Fruit fly (Drosophila melanogaster) whole organism, embryonic: ENCODE results near the gene Lmpt.
A peak's percentile ranks its signal among the peaks of the same experiment; 100 is the strongest.

ENCODE experiments used
- Awh ChIP-seq: fragments of 200-800 bp; sonication (Bioruptor generic); IDR thresholded peaks from 2 replicates; pipeline ENCODE4, ENCODE4 v1.3.6; 2022; ENCODE audit warnings: missing biosample characterization, missing genetic modification characterization
- Bteb2 ChIP-seq: fragments of 200-800 bp; sonication (Bioruptor generic); optimal IDR thresholded peaks from 2 replicates; lab custom pipeline; 2016; ENCODE audit warnings: missing biosample characterization, missing genetic modification characterization
- CG11398 ChIP-seq: fragments of 200-800 bp; sonication (Bioruptor generic); optimal IDR thresholded peaks from 2 replicates; lab custom pipeline; 2016; ENCODE audit warnings: missing biosample characterization, missing genetic modification characterization
- CG11695 ChIP-seq: fragments of 200-800 bp; sonication (Bioruptor generic); IDR thresholded peaks from 3 replicates; pipeline ENCODE4 v1.3.6; 2022; ENCODE audit warnings: missing biosample characterization, missing genetic modification characterization
- CG12659 ChIP-seq: fragments of 200-800 bp; sonication (Bioruptor generic); optimal IDR thresholded peaks from 3 replicates; lab custom pipeline; 2017; ENCODE audit warnings: mild to moderate bottlenecking, missing biosample characterization, missing genetic modification reagents, missing genetic modification characterization
- CG13624 ChIP-seq: fragments of 200-800 bp; sonication (Bioruptor generic); optimal IDR thresholded peaks from 2 replicates; lab custom pipeline; 2016; ENCODE audit warnings: missing biosample characterization, missing genetic modification characterization
- CG14050 ChIP-seq: fragments of 200-800 bp; sonication (Bioruptor generic); IDR thresholded peaks from 3 replicates; pipeline ENCODE4 v1.3.6; 2022; ENCODE audit warnings: missing biosample characterization, missing genetic modification characterization
- CG17802 ChIP-seq: fragments of 200-800 bp; sonication (Bioruptor generic); optimal IDR thresholded peaks from 2 replicates; lab custom pipeline; 2018; ENCODE audit warnings: missing biosample characterization, mild to moderate bottlenecking, missing genetic modification characterization, moderate library complexity
- CG17829 ChIP-seq: fragments of 200-800 bp; optimal IDR thresholded peaks from 2 replicates; lab custom pipeline; 2019; ENCODE audit warnings: missing biosample characterization, mild to moderate bottlenecking, missing genetic modification characterization, moderate library complexity
- CG18262 ChIP-seq: fragments of 200-800 bp; optimal IDR thresholded peaks from 3 replicates; lab custom pipeline; 2019; ENCODE audit warnings: missing biosample characterization, mild to moderate bottlenecking, missing genetic modification characterization, moderate library complexity
- CG2678 ChIP-seq: fragments of 200-800 bp; sonication (Bioruptor generic); optimal IDR thresholded peaks from 3 replicates; lab custom pipeline; 2019; ENCODE audit warnings: missing biosample characterization, mild to moderate bottlenecking, missing genetic modification characterization, moderate library complexity
- CG4282 ChIP-seq: fragments of 200-800 bp; sonication (Bioruptor generic); optimal IDR thresholded peaks from 2 replicates; lab custom pipeline; 2016; ENCODE audit warnings: missing biosample characterization, missing genetic modification characterization
- CG4404 ChIP-seq: fragments of 200-800 bp; sonication (Bioruptor generic); IDR thresholded peaks from 2 replicates; pipeline ENCODE4 v1.3.6; 2022; ENCODE audit warnings: missing biosample characterization, missing genetic modification characterization
- CG8290 ChIP-seq, 3 experiments: fragments of 200-800 bp; sonication (Bioruptor generic); optimal IDR thresholded peaks; 2 replicates each; lab custom pipeline; 2016 to 2019; ENCODE audit warnings: missing biosample characterization in 3 of 3, missing genetic modification characterization in 3 of 3, mild to moderate bottlenecking in 2 of 3, moderate library complexity in 1 of 3
- Dbx ChIP-seq: fragments of 200-800 bp; sonication (Bioruptor generic); IDR thresholded peaks from 3 replicates; pipeline ENCODE4 v1.3.6; 2022; ENCODE audit warnings: missing biosample characterization, missing genetic modification characterization
- Dip3 ChIP-seq: fragments of 200-800 bp; sonication (Bioruptor generic); optimal IDR thresholded peaks from 3 replicates; lab custom pipeline; 2016; ENCODE audit warnings: missing biosample characterization, missing genetic modification characterization
- E2f1 ChIP-seq: fragments of 200-800 bp; sonication (Bioruptor generic); IDR thresholded peaks from 2 replicates; pipeline ENCODE4 v1.3.6; 2022; ENCODE audit warnings: missing biosample characterization, missing genetic modification characterization
- HLH4C ChIP-seq: fragments of 200-800 bp; sonication (Bioruptor generic); IDR thresholded peaks from 3 replicates; pipeline ENCODE4 v1.3.6; 2022; ENCODE audit warnings: missing biosample characterization, missing genetic modification characterization; ENCODE audit not compliant: partially characterized antibody
- HLH54F ChIP-seq: fragments of 200-800 bp; sonication (Bioruptor generic); optimal IDR thresholded peaks from 3 replicates; lab custom pipeline; 2016; ENCODE audit warnings: missing biosample characterization, missing genetic modification characterization
- Hsf ChIP-seq: fragments of 200-800 bp; sonication (Bioruptor generic); optimal IDR thresholded peaks from 3 replicates; lab custom pipeline; 2016; ENCODE audit warnings: missing biosample characterization, missing genetic modification characterization
- Jarid2 ChIP-seq: fragments of 200-800 bp; sonication (Bioruptor generic); optimal IDR thresholded peaks from 3 replicates; lab custom pipeline; 2017; ENCODE audit warnings: mild to moderate bottlenecking, missing biosample characterization, missing genetic modification reagents, missing genetic modification characterization
- Lhr ChIP-seq: fragments of 200-800 bp; sonication (Bioruptor generic); optimal IDR thresholded peaks from 3 replicates; lab custom pipeline; 2017; ENCODE audit warnings: mild to moderate bottlenecking, missing biosample characterization, missing genetic modification reagents, missing genetic modification characterization
- Max ChIP-seq: fragments of 200-800 bp; sonication (Bioruptor generic); optimal IDR thresholded peaks from 2 replicates; lab custom pipeline; 2016; ENCODE audit warnings: missing biosample characterization, mild to moderate bottlenecking, missing genetic modification characterization
- Oaz ChIP-seq: fragments of 200-800 bp; sonication (Bioruptor generic); IDR thresholded peaks from 2 replicates; pipeline ENCODE4 v1.3.6; 2022; ENCODE audit warnings: missing biosample characterization, missing genetic modification characterization
- PHDP ChIP-seq: fragments of 200-800 bp; sonication (Bioruptor generic); optimal IDR thresholded peaks from 3 replicates; lab custom pipeline; 2018; ENCODE audit warnings: missing biosample characterization, mild to moderate bottlenecking, missing genetic modification characterization, moderate library complexity
- Rfx ChIP-seq: fragments of 200-800 bp; sonication (Bioruptor generic); IDR thresholded peaks from 2 replicates; pipeline ENCODE4 v1.3.6; 2022; ENCODE audit warnings: missing biosample characterization, missing genetic modification characterization
- Sry-β ChIP-seq: fragments of 200-800 bp; sonication (Bioruptor generic); optimal IDR thresholded peaks from 2 replicates; lab custom pipeline; 2018; ENCODE audit warnings: missing biosample characterization, mild to moderate bottlenecking, missing genetic modification characterization, moderate library complexity
- Sry-δ ChIP-seq: fragments of 200-800 bp; sonication (Bioruptor generic); optimal IDR thresholded peaks from 2 replicates; lab custom pipeline; 2016; ENCODE audit warnings: missing biosample characterization, missing genetic modification characterization
- Stat92E ChIP-seq, 3 experiments: fragments of >200 bp in 2 of 3; fragments of 200-800 bp in 1 of 3; sonication (Bioruptor generic) in 1 of 3; optimal IDR thresholded peaks; 2 replicates each; lab custom pipeline; 2017 to 2019; ENCODE audit warnings: missing biosample characterization in 3 of 3, missing genetic modification characterization in 3 of 3, mild to moderate bottlenecking in 1 of 3, moderate library complexity in 1 of 3
- abd-A ChIP-seq: fragments of 200-800 bp; sonication (Bioruptor generic); optimal IDR thresholded peaks from 3 replicates; lab custom pipeline; 2019; ENCODE audit warnings: missing biosample characterization, mild to moderate bottlenecking, missing genetic modification characterization, moderate library complexity
- ato ChIP-seq: fragments of 200-800 bp; sonication (Bioruptor generic); IDR thresholded peaks from 2 replicates; pipeline ENCODE4 v1.3.6; 2022; ENCODE audit warnings: missing biosample characterization, missing genetic modification characterization; ENCODE audit not compliant: partially characterized antibody
- bab2 ChIP-seq: fragments of 200-800 bp; sonication (Bioruptor generic); optimal IDR thresholded peaks from 2 replicates; lab custom pipeline; 2016; ENCODE audit warnings: missing biosample characterization, missing genetic modification characterization
- br ChIP-seq: fragments of >200 bp; optimal IDR thresholded peaks from 2 replicates; lab custom pipeline; 2017
- cg ChIP-seq: fragments of 200-800 bp; sonication (Bioruptor generic); optimal IDR thresholded peaks from 3 replicates; lab custom pipeline; 2019; ENCODE audit warnings: missing biosample characterization, mild to moderate bottlenecking, missing genetic modification characterization, moderate library complexity
- chm ChIP-seq: fragments of 200-800 bp; sonication (Bioruptor generic); IDR thresholded peaks from 2 replicates; pipeline ENCODE4 v1.3.6; 2022; ENCODE audit warnings: missing biosample characterization, missing genetic modification characterization
- crc ChIP-seq: fragments of 200-800 bp; sonication (Bioruptor generic); optimal IDR thresholded peaks from 2 replicates; lab custom pipeline; 2016; ENCODE audit warnings: missing biosample characterization, missing genetic modification characterization
- disco-r ChIP-seq: fragments of 200-800 bp; sonication (Bioruptor generic); optimal IDR thresholded peaks from 2 replicates; lab custom pipeline; 2016; ENCODE audit warnings: missing biosample characterization, missing genetic modification characterization
- dmrt11E ChIP-seq: fragments of 200-800 bp; sonication (Bioruptor generic); optimal IDR thresholded peaks from 3 replicates; lab custom pipeline; 2018; ENCODE audit warnings: missing biosample characterization, mild to moderate bottlenecking, missing genetic modification characterization, moderate library complexity
- dysf ChIP-seq: fragments of 200-800 bp; sonication (Bioruptor generic); IDR thresholded peaks from 3 replicates; pipeline ENCODE4 v1.3.6; 2022; ENCODE audit warnings: missing biosample characterization, missing genetic modification characterization
- exex ChIP-seq: fragments of 200-800 bp; sonication (Bioruptor generic); optimal IDR thresholded peaks from 4 replicates; lab custom pipeline; 2018; ENCODE audit warnings: missing biosample characterization, mild to moderate bottlenecking, missing genetic modification characterization, moderate library complexity
- grau ChIP-seq: fragments of 200-800 bp; optimal IDR thresholded peaks from 3 replicates; lab custom pipeline; 2019; ENCODE audit warnings: missing biosample characterization, mild to moderate bottlenecking, missing genetic modification characterization, moderate library complexity
- hth ChIP-seq: fragments of >200 bp; optimal IDR thresholded peaks from 2 replicates; lab custom pipeline; 2017; ENCODE audit warnings: inconsistent platforms
- knrl ChIP-seq: fragments of 200-800 bp; sonication (Bioruptor generic); IDR thresholded peaks from 3 replicates; pipeline ENCODE4 v1.3.6; 2022; ENCODE audit warnings: missing biosample characterization, missing genetic modification characterization; ENCODE audit not compliant: partially characterized antibody
- nerfin-1 ChIP-seq: fragments of 200-800 bp; sonication (Bioruptor generic); optimal IDR thresholded peaks from 3 replicates; lab custom pipeline; 2019; ENCODE audit warnings: missing biosample characterization, mild to moderate bottlenecking, missing genetic modification characterization, moderate library complexity
- nerfin-2 ChIP-seq: fragments of 200-800 bp; sonication (Bioruptor generic); IDR thresholded peaks from 2 replicates; pipeline ENCODE4 v1.3.6; 2022; ENCODE audit warnings: missing biosample characterization, missing genetic modification characterization; ENCODE audit not compliant: partially characterized antibody
- ranshi ChIP-seq: fragments of 200-800 bp; sonication (Bioruptor generic); IDR thresholded peaks from 2 replicates; pipeline ENCODE4 v1.3.6; 2022; ENCODE audit warnings: missing biosample characterization, missing genetic modification characterization
- slp2 ChIP-seq: fragments of 200-800 bp; sonication (Bioruptor generic); optimal IDR thresholded peaks from 2 replicates; lab custom pipeline; 2016; ENCODE audit warnings: missing biosample characterization, missing genetic modification characterization
- trh ChIP-seq: fragments of 200-800 bp; sonication (Bioruptor generic); optimal IDR thresholded peaks from 2 replicates; lab custom pipeline; 2016; ENCODE audit warnings: missing biosample characterization, missing genetic modification characterization
- wdn ChIP-seq: fragments of 200-800 bp; sonication (Bioruptor generic); IDR thresholded peaks from 2 replicates; pipeline ENCODE4 v1.3.6; 2022; ENCODE audit warnings: missing biosample characterization, missing genetic modification characterization

Lmpt gene

dm6 chr3L:16890650-16891336 is 25.7 kb downstream of the Lmpt start (continued):
- TF ChIP-seq CG18262 (tag; lab: Kevin White, UChicago) (peak; percentile 94), Sry-β (GFP tag; lab: Kevin White, UChicago) (peak; percentile 57), CG17829 (tag; lab: Kevin White, UChicago) (peak; percentile 92), Sry-δ (peak; percentile 58), slp2 (GFP tag; lab: Kevin White, UChicago) (peak; percentile 86), CG4404 (GFP tag; lab: Robert Waterston, UW) (peak; percentile 70), Lhr (peak; percentile 82), Jarid2 (GFP tag; lab: Kevin White, UChicago) (peak; percentile 91), HLH54F (GFP tag; lab: Kevin White, UChicago) (peak; percentile 57), CG11398 (GFP tag; lab: Kevin White, UChicago) (peak; percentile 79), Dip3 (GFP tag; lab: Kevin White, UChicago) (no peak), chm (GFP tag; lab: Robert Waterston, UW) (peak; percentile 94), CG8290 (GFP tag; optimal IDR thresholded peaks at IDR 0.05; lab: Kevin White, UChicago) (peak; percentile 67), CG8290 (tag; optimal IDR thresholded peaks at IDR 0.05; lab: Kevin White, UChicago) (peak in 1 of 2 experiments; percentile 68), bab2 (peak; percentile 91), trh (GFP tag; lab: Kevin White, UChicago) (peak; percentile 61), Rfx (GFP tag; lab: Robert Waterston, UW) (peak; percentile 75), exex (tag; lab: Kevin White, UChicago) (peak; percentile 53), CG4282 (GFP tag; lab: Kevin White, UChicago) (peak; percentile 50), CG2678 (peak; percentile 90), grau (tag; lab: Kevin White, UChicago) (peak; percentile 84), hth (no peak), dmrt11E (tag; lab: Kevin White, UChicago) (peak; percentile 87), crc (GFP tag; lab: Kevin White, UChicago) (peak; percentile 79), PHDP (tag; lab: Kevin White, UChicago) (peak; percentile 89), CG13624 (GFP tag; lab: Kevin White, UChicago) (peak; percentile 74), ato (GFP tag; lab: Robert Waterston, UW) (0 out of 2 replicates have a peak, but pooled peaks have one; percentile 30), cg (GFP tag; lab: Kevin White, UChicago) (peak; percentile 72), Oaz (GFP tag; lab: Robert Waterston, UW) (peak; percentile 82), knrl (GFP tag; lab: Robert Waterston, UW) (peak; percentile 26; the same call in 1 of the 3 replicates), abd-A (tag; lab: Kevin White, UChicago) (peak; percentile 53), br (lab: Kevin White, UChicago) (no peak), CG17802 (tag; lab: Kevin White, UChicago) (peak; percentile 82), Max (GFP tag; lab: Kevin White, UChicago) (peak; percentile 67), Stat92E (GFP tag; optimal IDR thresholded peaks at IDR 0.05; lab: Kevin White, UChicago) (peak in 1 of 3 experiments; percentile 62), CG12659 (GFP tag; lab: Kevin White, UChicago) (peak; percentile 88), wdn (GFP tag; lab: Robert Waterston, UW) (peak; percentile 75), E2f1 (GFP tag; lab: Robert Waterston, UW) (peak; percentile 90), disco-r (peak; percentile 83), Awh (GFP tag; lab: Robert Waterston, UW) (peak; percentile 97), Dbx (GFP tag; lab: Robert Waterston, UW) (peak; percentile 78), Hsf (GFP tag; lab: Kevin White, UChicago) (peak; percentile 90), CG11695 (GFP tag; lab: Robert Waterston, UW) (peak; percentile 90), Bteb2 (GFP tag; lab: Kevin White, UChicago) (peak; percentile 71), CG14050 (GFP tag; lab: Robert Waterston, UW) (peak; percentile 91), dysf (GFP tag; lab: Robert Waterston, UW) (peak; percentile 91; the same call in 2 of the 3 replicates), ranshi (GFP tag; lab: Robert Waterston, UW) (peak; percentile 93), nerfin-1 (tag; lab: Kevin White, UChicago) (peak; percentile 88), HLH4C (GFP tag; lab: Robert Waterston, UW) (no peak), nerfin-2 (GFP tag; lab: Robert Waterston, UW) (no peak)
